Fruit fly (Drosophila melanogaster) whole organism, embryonic: ENCODE measurements around the gene Abl.

Experiments
- CG11398 ChIP-seq: fragments of 200-800 bp; sonication (Bioruptor generic); optimal IDR thresholded peaks from 2 replicates; lab custom pipeline; 2016; ENCODE audit warnings: missing biosample characterization, missing genetic modification characterization
- CG11723 ChIP-seq: fragments of 200-800 bp; sonication (Bioruptor generic); optimal IDR thresholded peaks from 2 replicates; lab custom pipeline; 2017; ENCODE audit warnings: missing biosample characterization, mild to moderate bottlenecking, missing genetic modification characterization
- CG14014 ChIP-seq: fragments of 200-800 bp; sonication (Bioruptor generic); IDR thresholded peaks from 2 replicates; pipeline ENCODE4 v1.3.6; 2022; ENCODE audit warnings: missing biosample characterization, missing genetic modification characterization
- CG15479 ChIP-seq: fragments of 200-800 bp; sonication (Bioruptor generic); optimal IDR thresholded peaks from 3 replicates; lab custom pipeline; 2019; ENCODE audit warnings: missing biosample characterization, mild to moderate bottlenecking, missing genetic modification characterization, moderate library complexity
- CG1603 ChIP-seq: fragments of 200-800 bp; sonication (Bioruptor generic); optimal IDR thresholded peaks from 2 replicates; lab custom pipeline; 2019; ENCODE audit warnings: missing biosample characterization, mild to moderate bottlenecking, missing genetic modification characterization, moderate library complexity
- CG17361 ChIP-seq: fragments of 200-800 bp; sonication (Bioruptor generic); IDR thresholded peaks from 3 replicates; pipeline ENCODE4 v1.3.6; 2022; ENCODE audit warnings: missing biosample characterization, missing genetic modification characterization
- CG1832 ChIP-seq: fragments of 200-800 bp; sonication (Bioruptor generic); optimal IDR thresholded peaks from 2 replicates; lab custom pipeline; 2017; ENCODE audit warnings: missing biosample characterization, mild to moderate bottlenecking, missing genetic modification characterization, inconsistent platforms
- CG2678 ChIP-seq: fragments of 200-800 bp; sonication (Bioruptor generic); optimal IDR thresholded peaks from 3 replicates; lab custom pipeline; 2019; ENCODE audit warnings: missing biosample characterization, mild to moderate bottlenecking, missing genetic modification characterization, moderate library complexity
- CG30431 ChIP-seq: fragments of 200-800 bp; sonication (Bioruptor generic); optimal IDR thresholded peaks from 2 replicates; lab custom pipeline; 2017; ENCODE audit warnings: missing biosample characterization, missing genetic modification characterization
- CG34376 ChIP-seq: fragments of 200-800 bp; sonication (Bioruptor generic); optimal IDR thresholded peaks from 2 replicates; lab custom pipeline; 2018; ENCODE audit warnings: missing biosample characterization, mild to moderate bottlenecking, missing genetic modification characterization
- CG34422 ChIP-seq: fragments of 200-800 bp; sonication (Bioruptor generic); IDR thresholded peaks from 3 replicates; pipeline ENCODE4 v1.3.6; 2022; ENCODE audit warnings: missing biosample characterization, missing genetic modification characterization
- CG4424 ChIP-seq: fragments of 200-800 bp; sonication (Bioruptor generic); optimal IDR thresholded peaks from 3 replicates; lab custom pipeline; 2016; ENCODE audit warnings: missing biosample characterization, missing genetic modification characterization
- CG5180 ChIP-seq: fragments of 200-800 bp; sonication (Bioruptor generic); optimal IDR thresholded peaks from 3 replicates; lab custom pipeline; 2017; ENCODE audit warnings: missing biosample characterization, missing genetic modification characterization, mild to moderate bottlenecking, moderate library complexity, missing genetic modification reagents
- CG7271 ChIP-seq: fragments of 200-800 bp; sonication (Bioruptor generic); optimal IDR thresholded peaks from 2 replicates; lab custom pipeline; 2018; ENCODE audit warnings: missing biosample characterization, mild to moderate bottlenecking, missing genetic modification characterization, moderate library complexity
- CG7928 ChIP-seq: fragments of 200-800 bp; sonication (Bioruptor generic); optimal IDR thresholded peaks from 2 replicates; lab custom pipeline; 2017; ENCODE audit warnings: missing biosample characterization, mild to moderate bottlenecking, missing genetic modification characterization
- Camta ChIP-seq: fragments of 200-800 bp; sonication (Bioruptor generic); optimal IDR thresholded peaks from 2 replicates; lab custom pipeline; 2016; ENCODE audit warnings: missing biosample characterization, missing genetic modification characterization
- Dad ChIP-seq: fragments of 200-800 bp; sonication (Bioruptor generic); optimal IDR thresholded peaks from 3 replicates; lab custom pipeline; 2016; ENCODE audit warnings: missing biosample characterization, missing genetic modification characterization
- Eip74EF ChIP-seq, 2 experiments: fragments of 200-800 bp in 1 of 2; fragments of >200 bp in 1 of 2; sonication (Bioruptor generic) in 1 of 2; optimal IDR thresholded peaks; 2 replicates each; lab custom pipeline; 2017 to 2019; ENCODE audit warnings: missing biosample characterization in 2 of 2, missing genetic modification characterization in 2 of 2, mild to moderate bottlenecking in 1 of 2, moderate library complexity in 1 of 2
- Fer2 ChIP-seq: fragments of 200-800 bp; sonication (Bioruptor generic); optimal IDR thresholded peaks from 2 replicates; lab custom pipeline; 2018; ENCODE audit warnings: missing biosample characterization, mild to moderate bottlenecking, missing genetic modification characterization, moderate library complexity
- Hr51 ChIP-seq, 2 experiments: fragments of 200-800 bp; sonication (Bioruptor generic); optimal IDR thresholded peaks; 2 replicates in 1 of 2; 3 replicates in 1 of 2; lab custom pipeline; 2016 to 2018; ENCODE audit warnings: missing biosample characterization in 2 of 2, missing genetic modification characterization in 2 of 2, mild to moderate bottlenecking in 1 of 2, moderate library complexity in 1 of 2
- Max ChIP-seq: fragments of 200-800 bp; sonication (Bioruptor generic); optimal IDR thresholded peaks from 2 replicates; lab custom pipeline; 2016; ENCODE audit warnings: missing biosample characterization, mild to moderate bottlenecking, missing genetic modification characterization
- NFAT ChIP-seq: fragments of 200-800 bp; sonication (Bioruptor generic); IDR thresholded peaks from 2 replicates; pipeline ENCODE4 v1.3.6; 2022; ENCODE audit warnings: missing biosample characterization, missing genetic modification characterization
- Oaz ChIP-seq: fragments of 200-800 bp; sonication (Bioruptor generic); IDR thresholded peaks from 2 replicates; pipeline ENCODE4 v1.3.6; 2022; ENCODE audit warnings: missing biosample characterization, missing genetic modification characterization
- Pdp1 ChIP-seq, 2 experiments: fragments of 200-800 bp; sonication (Bioruptor generic); optimal IDR thresholded peaks; 3 replicates each; lab custom pipeline; 2016; ENCODE audit warnings: missing biosample characterization in 2 of 2, missing genetic modification characterization in 2 of 2, mild to moderate bottlenecking in 1 of 2, moderate library complexity in 1 of 2
- Ssrp ChIP-seq: fragments of 200-800 bp; sonication (Bioruptor generic); optimal IDR thresholded peaks from 2 replicates; lab custom pipeline; 2018; ENCODE audit warnings: missing biosample characterization, mild to moderate bottlenecking, missing genetic modification characterization, moderate library complexity
- Usf ChIP-seq: fragments of 200-800 bp; sonication (Bioruptor generic); optimal IDR thresholded peaks from 2 replicates; lab custom pipeline; 2017; ENCODE audit warnings: missing genotype, missing biosample characterization, missing genetic modification characterization
- ara ChIP-seq: fragments of 200-800 bp; sonication (Bioruptor generic); IDR thresholded peaks from 2 replicates; pipeline ENCODE4 v1.3.6; 2022; ENCODE audit warnings: missing biosample characterization, missing genetic modification characterization
- croc ChIP-seq: fragments of 200-800 bp; sonication (Bioruptor generic); conservative IDR thresholded peaks from 3 replicates; pipeline ENCODE4 v1.3.6; 2022; ENCODE audit warnings: missing biosample characterization, missing genetic modification characterization
- esg ChIP-seq: fragments of 200-800 bp; sonication (Bioruptor generic); conservative IDR thresholded peaks from 2 replicates; pipeline ENCODE4 v1.3.6; 2022; ENCODE audit warnings: missing biosample characterization, missing genetic modification characterization
- ewg ChIP-seq: fragments of 200-800 bp; sonication (Bioruptor generic); optimal IDR thresholded peaks from 3 replicates; lab custom pipeline; 2017; ENCODE audit warnings: mild to moderate bottlenecking, missing biosample characterization, missing genetic modification reagents, missing genetic modification characterization
- hkb ChIP-seq, 2 experiments: fragments of 200-800 bp in 1 of 2; fragments of >200 bp in 1 of 2; sonication (Bioruptor generic) in 1 of 2; IDR thresholded peaks in 1 of 2; optimal IDR thresholded peaks in 1 of 2; 2 replicates each; pipeline versions ENCODE4 v1.3.6 to Lab custom; 2017 to 2022; ENCODE audit warnings: missing biosample characterization in 1 of 2, missing genetic modification characterization in 1 of 2
- hth ChIP-seq: fragments of >200 bp; optimal IDR thresholded peaks from 2 replicates; lab custom pipeline; 2017; ENCODE audit warnings: inconsistent platforms
- kni ChIP-seq: fragments of 200-800 bp; sonication (Bioruptor generic); optimal IDR thresholded peaks from 3 replicates; lab custom pipeline; 2017; ENCODE audit warnings: mild to moderate bottlenecking, missing biosample characterization, missing genetic modification reagents, missing genetic modification characterization
- lola ChIP-seq, 3 experiments: fragments of >200 bp in 2 of 3; fragments of 200-800 bp in 1 of 3; sonication (Bioruptor generic) in 1 of 3; optimal IDR thresholded peaks; 2 replicates each; lab custom pipeline; 2017 to 2019; ENCODE audit warnings: missing biosample characterization in 3 of 3, missing genetic modification characterization in 3 of 3, mild to moderate bottlenecking in 1 of 3, moderate library complexity in 1 of 3
- lov ChIP-seq, 2 experiments: fragments of 200-800 bp in 1 of 2; fragments of >200 bp in 1 of 2; sonication (Bioruptor generic) in 1 of 2; IDR thresholded peaks in 1 of 2; optimal IDR thresholded peaks in 1 of 2; 2 replicates in 1 of 2; 3 replicates in 1 of 2; pipeline versions ENCODE4 v1.3.6 to Lab custom; 2017 to 2022; ENCODE audit warnings: missing biosample characterization in 1 of 2, missing genetic modification characterization in 1 of 2
- pho ChIP-seq: fragments of 200-800 bp; sonication (Bioruptor generic); optimal IDR thresholded peaks from 2 replicates; lab custom pipeline; 2016; ENCODE audit warnings: missing biosample characterization, missing genetic modification characterization
- pros ChIP-seq: fragments of 200-800 bp; sonication (Bioruptor generic); optimal IDR thresholded peaks from 3 replicates; lab custom pipeline; 2019; ENCODE audit warnings: missing biosample characterization, mild to moderate bottlenecking, missing genetic modification characterization, moderate library complexity
- row ChIP-seq: fragments of 200-800 bp; sonication (Bioruptor generic); IDR thresholded peaks from 3 replicates; pipeline ENCODE4 v1.3.6; 2022; ENCODE audit warnings: missing biosample characterization, missing genetic modification characterization
- salm ChIP-seq: fragments of 200-800 bp; sonication (Bioruptor generic); optimal IDR thresholded peaks from 2 replicates; lab custom pipeline; 2018; ENCODE audit warnings: missing biosample characterization, mild to moderate bottlenecking, missing genetic modification characterization
- schlank ChIP-seq: fragments of 200-800 bp; sonication (Bioruptor generic); optimal IDR thresholded peaks from 2 replicates; lab custom pipeline; 2018; ENCODE audit warnings: missing biosample characterization, mild to moderate bottlenecking, missing genetic modification characterization
- sim ChIP-seq: fragments of 200-800 bp; sonication (Bioruptor generic); IDR thresholded peaks from 2 replicates; pipeline ENCODE4 v1.3.6; 2022; ENCODE audit warnings: missing biosample characterization, missing genetic modification characterization
- slbo ChIP-seq: fragments of 200-800 bp; sonication (Bioruptor generic); IDR thresholded peaks from 2 replicates; pipeline ENCODE4 v1.3.6; 2022; ENCODE audit warnings: missing biosample characterization, missing genetic modification characterization
- unpg ChIP-seq: fragments of 200-800 bp; sonication (Bioruptor generic); optimal IDR thresholded peaks from 3 replicates; lab custom pipeline; 2018; ENCODE audit warnings: missing biosample characterization, mild to moderate bottlenecking, missing genetic modification characterization, moderate library complexity
- z ChIP-seq: fragments of 200-800 bp; sonication (Bioruptor generic); IDR thresholded peaks from 3 replicates; pipeline ENCODE4 v1.3.6; 2022; ENCODE audit warnings: missing biosample characterization, missing genetic modification characterization

The Abl gene

dm6 chr3L:16612152-16612551 lies 35.5 kb downstream of the Abl start, which contains the start of gene CG4101 (continued):
- TF ChIP-seq Eip74EF (GFP tag; optimal IDR thresholded peaks at IDR 0.05; lab: Kevin White, UChicago) (peak in 1 of 2 experiments; percentile 34), salm (peak; percentile 5), schlank (tag; lab: Kevin White, UChicago) (peak; percentile 48), lola (GFP tag; optimal IDR thresholded peaks at IDR 0.05; lab: Kevin White, UChicago) (peak in 1 of 3 experiments; percentile 73), NFAT (GFP tag; lab: Robert Waterston, UW) (peak; percentile 81), Oaz (GFP tag; lab: Robert Waterston, UW) (no peak), CG11398 (GFP tag; lab: Kevin White, UChicago) (peak; percentile 5), slbo (peak; percentile 89), Camta (GFP tag; lab: Kevin White, UChicago) (peak; percentile 69), hkb (optimal IDR thresholded peaks at IDR 0.05; lab: Kevin White, UChicago) (peak; percentile 42), hkb (GFP tag; IDR thresholded peaks at IDR 0.05; lab: Robert Waterston, UW) (peak; percentile 71), lov (optimal IDR thresholded peaks at IDR 0.05; lab: Kevin White, UChicago) (no peak), lov (GFP tag; IDR thresholded peaks at IDR 0.05; lab: Robert Waterston, UW) (peak; percentile 33; the same call in 1 of the 3 replicates), CG1832 (GFP tag; lab: Kevin White, UChicago) (no peak), z (GFP tag; lab: Robert Waterston, UW) (no peak), ewg (GFP tag; lab: Kevin White, UChicago) (peak; percentile 49), croc (peak; percentile 58), CG15479 (GFP tag; lab: Kevin White, UChicago) (no peak), CG30431 (GFP tag; lab: Kevin White, UChicago) (no peak), Ssrp (peak; percentile 75), CG4424 (GFP tag; lab: Kevin White, UChicago) (peak; percentile 72), Dad (GFP tag; lab: Kevin White, UChicago) (peak; percentile 41), CG7271 (tag; lab: Kevin White, UChicago) (peak; percentile 67), Pdp1 (GFP tag; optimal IDR thresholded peaks at IDR 0.05; lab: Kevin White, UChicago) (peak; percentile 83 to 87), kni (GFP tag; lab: Kevin White, UChicago) (peak; percentile 4), CG17361 (peak; percentile 71), CG34422 (peak; percentile 81), CG5180 (GFP tag; lab: Kevin White, UChicago) (no peak), hth (lab: Kevin White, UChicago) (no peak), esg (GFP tag; lab: Robert Waterston, UW) (peak; percentile 74), row (peak; percentile 94), CG2678 (tag; lab: Kevin White, UChicago) (peak; percentile 84), sim (GFP tag; lab: Robert Waterston, UW) (no peak), ara (GFP tag; lab: Robert Waterston, UW) (no peak; the same call in 1 of the 2 replicates), pho (GFP tag; lab: Kevin White, UChicago) (peak; percentile 85), CG1603 (tag; lab: Kevin White, UChicago) (peak; percentile 71), Fer2 (tag; lab: Kevin White, UChicago) (peak; percentile 65), Usf (GFP tag; lab: Kevin White, UChicago) (no peak), unpg (GFP tag; lab: Kevin White, UChicago) (peak; percentile 84), Max (GFP tag; lab: Kevin White, UChicago) (peak; percentile 72), CG14014 (GFP tag; lab: Robert Waterston, UW) (peak; percentile 84), pros (GFP tag; lab: Kevin White, UChicago) (no peak), CG11723 (GFP tag; lab: Kevin White, UChicago) (peak; percentile 52), CG7928 (GFP tag; lab: Kevin White, UChicago) (peak; percentile 88), Hr51 (GFP tag; optimal IDR thresholded peaks at IDR 0.05; lab: Kevin White, UChicago) (peak; percentile 76 to 78), CG34376 (GFP tag; lab: Kevin White, UChicago) (peak; percentile 77)
